Worm (Caenorhabditis elegans) whole organism, young adult: ENCODE measurements around the gene B0454.6.
A peak's percentile ranks its signal among the peaks of the same experiment; 100 is the strongest.

Experiments
- B0261.1 ChIP-seq: sonication (generic microtip); optimal IDR thresholded peaks from 2 replicates; lab custom pipeline; 2016; ENCODE audit warnings: mild to moderate bottlenecking, missing genetic modification characterization, moderate library complexity, missing compliant biosample characterization
- D2030.7 ChIP-seq: fragments of 200-800 bp; sonication (Bioruptor generic); IDR thresholded peaks from 2 replicates; pipeline ENCODE4 v1.3.6; 2022; ENCODE audit warnings: missing genetic modification reagents, missing genetic modification characterization, missing compliant biosample characterization
- F23B12.7 ChIP-seq: sonication (generic microtip); optimal IDR thresholded peaks from 2 replicates; lab custom pipeline; 2017; ENCODE audit warnings: missing genetic modification characterization, mild to moderate bottlenecking, missing compliant biosample characterization, antibody characterized with exemption, moderate library complexity; ENCODE audit not compliant: insufficient read depth
- F49E8.2 ChIP-seq: sonication (generic microtip); optimal IDR thresholded peaks from 3 replicates; lab custom pipeline; 2017; ENCODE audit warnings: missing genetic modification characterization, mild to moderate bottlenecking, missing compliant biosample characterization, antibody characterized with exemption, moderate library complexity; ENCODE audit not compliant: insufficient read depth
- F57C9.4 ChIP-seq: sonication (generic microtip); optimal IDR thresholded peaks from 2 replicates; lab custom pipeline; 2017; ENCODE audit warnings: mild to moderate bottlenecking, missing genetic modification characterization, missing compliant biosample characterization
- Y53G8AR.9 ChIP-seq: fragments of 200-800 bp; sonication (Bioruptor generic); conservative IDR thresholded peaks from 2 replicates; pipeline ENCODE4 v1.3.6; 2022; ENCODE audit warnings: missing genetic modification reagents, missing genetic modification characterization, missing compliant biosample characterization
- Y56A3A.18 ChIP-seq: fragments of 200-800 bp; sonication (Bioruptor generic); IDR thresholded peaks from 2 replicates; pipeline ENCODE4 v1.3.6; 2022; ENCODE audit warnings: missing genetic modification reagents, missing genetic modification characterization, missing compliant biosample characterization
- Y67H2A.10 ChIP-seq: fragments of 200-800 bp; sonication (Bioruptor generic); conservative IDR thresholded peaks from 2 replicates; pipeline ENCODE4 v1.3.6; 2022; ENCODE audit warnings: missing genetic modification reagents, missing genetic modification characterization, missing compliant biosample characterization
- Y79H2A.3 ChIP-seq: fragments of 200-800 bp; sonication (Bioruptor generic); conservative IDR thresholded peaks from 2 replicates; pipeline ENCODE4 v1.3.6; 2022; ENCODE audit warnings: missing genetic modification reagents, missing genetic modification characterization, missing compliant biosample characterization
- ZK185.1 ChIP-seq: sonication (generic microtip); optimal IDR thresholded peaks from 2 replicates; lab custom pipeline; 2016; ENCODE audit warnings: mild to moderate bottlenecking, missing genetic modification characterization, missing compliant biosample characterization; ENCODE audit not compliant: poor library complexity, severe bottlenecking
- akir-1 ChIP-seq: fragments of 200-800 bp; sonication (Bioruptor generic); optimal IDR thresholded peaks from 2 replicates; lab custom pipeline; 2018; ENCODE audit warnings: mild to moderate bottlenecking, missing genetic modification characterization, moderate library complexity, missing compliant biosample characterization
- aptf-2 ChIP-seq: fragments of 200-800 bp; sonication (Bioruptor generic); conservative IDR thresholded peaks from 2 replicates; pipeline ENCODE4 v1.3.6; 2022; ENCODE audit warnings: missing genetic modification reagents, missing genetic modification characterization, missing compliant biosample characterization
- attf-3 ChIP-seq: fragments of 200-800 bp; sonication (Bioruptor generic); conservative IDR thresholded peaks from 2 replicates; pipeline ENCODE4 v1.3.6; 2022; ENCODE audit warnings: missing genetic modification reagents, missing genetic modification characterization, missing compliant biosample characterization
- bed-1 ChIP-seq: fragments of 200-800 bp; sonication (Bioruptor generic); IDR thresholded peaks from 2 replicates; pipeline ENCODE4 v1.3.6; 2022; ENCODE audit warnings: missing genetic modification reagents, missing genetic modification characterization, missing compliant biosample characterization
- ccch-3 ChIP-seq: fragments of 200-800 bp; sonication (Bioruptor generic); optimal IDR thresholded peaks from 2 replicates; lab custom pipeline; 2018; ENCODE audit warnings: mild to moderate bottlenecking, missing genetic modification characterization, missing compliant biosample characterization
- cebp-2 ChIP-seq: fragments of 200-800 bp; sonication (Bioruptor generic); IDR thresholded peaks from 2 replicates; pipeline ENCODE4 v1.3.6; 2022; ENCODE audit warnings: missing genetic modification characterization, missing compliant biosample characterization
- ceh-27 ChIP-seq: fragments of 200-800 bp; sonication (Bioruptor generic); optimal IDR thresholded peaks from 2 replicates; lab custom pipeline; 2018; ENCODE audit warnings: mild to moderate bottlenecking, missing genetic modification characterization, moderate library complexity, missing compliant biosample characterization
- ceh-58 ChIP-seq: fragments of 200-800 bp; sonication (Bioruptor generic); IDR thresholded peaks from 2 replicates; pipeline ENCODE4 v1.3.6; 2022; ENCODE audit warnings: missing genetic modification characterization, missing compliant biosample characterization
- ceh-91 ChIP-seq: fragments of 200-800 bp; sonication (Bioruptor generic); IDR thresholded peaks from 2 replicates; pipeline ENCODE4 v1.3.6; 2022; ENCODE audit warnings: missing genetic modification reagents, missing genetic modification characterization, missing compliant biosample characterization
- chd-7 ChIP-seq: sonication (generic microtip); optimal IDR thresholded peaks from 2 replicates; lab custom pipeline; 2016; ENCODE audit warnings: mild to moderate bottlenecking, missing genetic modification characterization, moderate library complexity, missing compliant biosample characterization
- gei-17 ChIP-seq: fragments of 200-800 bp; sonication (Bioruptor generic); optimal IDR thresholded peaks from 2 replicates; lab custom pipeline; 2018; ENCODE audit warnings: mild to moderate bottlenecking, missing genetic modification characterization, missing compliant biosample characterization
- hlh-12 ChIP-seq: sonication (generic microtip); optimal IDR thresholded peaks from 2 replicates; lab custom pipeline; 2016; ENCODE audit warnings: missing genetic modification characterization, missing compliant biosample characterization
- hmg-20 ChIP-seq: fragments of 200-800 bp; sonication (Bioruptor generic); IDR thresholded peaks from 2 replicates; pipeline ENCODE4 v1.3.6; 2022; ENCODE audit warnings: missing genetic modification reagents, missing genetic modification characterization, missing compliant biosample characterization
- hrde-1 ChIP-seq: sonication (generic microtip); optimal IDR thresholded peaks from 2 replicates; lab custom pipeline; 2016; ENCODE audit warnings: missing genetic modification characterization, mild to moderate bottlenecking, missing compliant biosample characterization, moderate library complexity, missing genotype, missing genetic modification reagents, borderline replicate concordance
- hsf-1 ChIP-seq: fragments of 200-800 bp; sonication (Bioruptor generic); IDR thresholded peaks from 2 replicates; pipeline ENCODE4 v1.3.6; 2022; ENCODE audit warnings: missing genetic modification reagents, missing genetic modification characterization, missing compliant biosample characterization
- let-526 ChIP-seq: fragments of 200-800 bp; sonication (Bioruptor generic); IDR thresholded peaks from 2 replicates; pipeline ENCODE4 v1.3.6; 2022; ENCODE audit warnings: missing genetic modification reagents, missing genetic modification characterization, missing compliant biosample characterization
- let-607 ChIP-seq, 2 experiments: fragments of 200-800 bp in 1 of 2; sonication (Bioruptor generic) in 1 of 2; sonication (generic microtip) in 1 of 2; optimal IDR thresholded peaks; 2 replicates each; lab custom pipeline; 2016 to 2018; ENCODE audit warnings: mild to moderate bottlenecking in 2 of 2, missing compliant biosample characterization in 2 of 2, missing genetic modification characterization in 2 of 2, moderate library complexity in 2 of 2, missing genotype in 1 of 2
- madf-8 ChIP-seq: fragments of 200-800 bp; sonication (Bioruptor generic); conservative IDR thresholded peaks from 2 replicates; pipeline ENCODE4 v1.3.6; 2022; ENCODE audit warnings: missing genetic modification reagents, missing genetic modification characterization, missing compliant biosample characterization
- mel-28 ChIP-seq: sonication (generic microtip); optimal IDR thresholded peaks from 2 replicates; lab custom pipeline; 2016; ENCODE audit warnings: borderline replicate concordance, mild to moderate bottlenecking, missing genetic modification characterization, missing compliant biosample characterization
- mxl-1 ChIP-seq: sonication (generic microtip); optimal IDR thresholded peaks from 2 replicates; lab custom pipeline; 2016; ENCODE audit warnings: missing genetic modification characterization, missing compliant biosample characterization
- nhr-120 ChIP-seq: fragments of 200-800 bp; sonication (Bioruptor generic); IDR thresholded peaks from 2 replicates; pipeline ENCODE4 v1.3.6; 2022; ENCODE audit warnings: missing genetic modification characterization, missing compliant biosample characterization
- nhr-179 ChIP-seq: sonication (generic microtip); optimal IDR thresholded peaks from 2 replicates; lab custom pipeline; 2016; ENCODE audit warnings: mild to moderate bottlenecking, missing genetic modification characterization, missing compliant biosample characterization
- pbrm-1 ChIP-seq: fragments of 200-800 bp; sonication (Bioruptor generic); IDR thresholded peaks from 2 replicates; pipeline ENCODE4 v1.3.6; 2022; ENCODE audit warnings: missing genetic modification reagents, missing genetic modification characterization, missing compliant biosample characterization
- rpc-1 ChIP-seq, 2 experiments: fragments of 150-350 bp in 1 of 2; sonication (generic microtip) in 1 of 2; optimal IDR thresholded peaks; 2 replicates each; lab custom pipeline; 2014 to 2018; ENCODE audit warnings: missing biosample characterization in 1 of 2, missing genetic modification characterization in 1 of 2, missing genetic modification reagents in 1 of 2, missing genotype in 1 of 2
- sdz-38 ChIP-seq: sonication (generic microtip); optimal IDR thresholded peaks from 2 replicates; lab custom pipeline; 2016; ENCODE audit warnings: missing genotype, missing genetic modification characterization, missing compliant biosample characterization
- snpc-1.1 ChIP-seq: sonication (generic microtip); optimal IDR thresholded peaks from 2 replicates; lab custom pipeline; 2017; ENCODE audit warnings: missing genetic modification characterization, mild to moderate bottlenecking, missing compliant biosample characterization, antibody characterized with exemption, moderate library complexity, missing genotype, missing genetic modification reagents; ENCODE audit not compliant: insufficient read depth
- snpc-1.3 ChIP-seq: sonication (generic microtip); optimal IDR thresholded peaks from 2 replicates; lab custom pipeline; 2017; ENCODE audit warnings: missing genetic modification characterization, mild to moderate bottlenecking, missing compliant biosample characterization, antibody characterized with exemption, moderate library complexity, missing genotype, missing genetic modification reagents; ENCODE audit not compliant: insufficient read depth
- snpc-3.4 ChIP-seq: sonication (generic microtip); optimal IDR thresholded peaks from 2 replicates; lab custom pipeline; 2017; ENCODE audit warnings: missing genetic modification characterization, mild to moderate bottlenecking, missing compliant biosample characterization, antibody characterized with exemption, moderate library complexity, missing genotype, missing genetic modification reagents
- sptf-2 ChIP-seq: fragments of 200-800 bp; sonication (Bioruptor generic); optimal IDR thresholded peaks from 2 replicates; lab custom pipeline; 2018; ENCODE audit warnings: mild to moderate bottlenecking, missing genetic modification characterization, missing compliant biosample characterization
- tbp1 ChIP-seq: fragments of 200-800 bp; sonication (Bioruptor generic); optimal IDR thresholded peaks from 2 replicates; lab custom pipeline; 2018; ENCODE audit warnings: mild to moderate bottlenecking, missing genetic modification characterization, missing compliant biosample characterization
- tbx-9 ChIP-seq: sonication (generic microtip); optimal IDR thresholded peaks from 2 replicates; lab custom pipeline; 2016; ENCODE audit warnings: borderline replicate concordance, missing genetic modification characterization, inconsistent platforms, missing compliant biosample characterization
- tlf-1 ChIP-seq: fragments of 200-800 bp; sonication (Bioruptor generic); optimal IDR thresholded peaks from 2 replicates; lab custom pipeline; 2018; ENCODE audit warnings: mild to moderate bottlenecking, missing genetic modification characterization, missing compliant biosample characterization
- xnd-1 ChIP-seq: sonication (generic microtip); optimal IDR thresholded peaks from 2 replicates; lab custom pipeline; 2016; ENCODE audit warnings: missing genotype, missing genetic modification reagents, missing genetic modification characterization, missing compliant biosample characterization
- zfh-2 ChIP-seq: fragments of 200-800 bp; sonication (Bioruptor generic); conservative IDR thresholded peaks from 2 replicates; pipeline ENCODE4 v1.3.6; 2022; ENCODE audit warnings: missing genetic modification reagents, missing genetic modification characterization, missing compliant biosample characterization
- ztf-22 ChIP-seq: fragments of 200-800 bp; sonication (Bioruptor generic); optimal IDR thresholded peaks from 2 replicates; lab custom pipeline; 2018; ENCODE audit warnings: mild to moderate bottlenecking, missing genetic modification characterization, moderate library complexity, missing compliant biosample characterization
- ztf-28 ChIP-seq: fragments of 200-800 bp; sonication (Bioruptor generic); IDR thresholded peaks from 2 replicates; pipeline ENCODE4 v1.3.6; 2022; ENCODE audit warnings: missing genetic modification reagents, missing genetic modification characterization, missing compliant biosample characterization
- ztf-6 ChIP-seq: fragments of 200-800 bp; sonication (Bioruptor generic); IDR thresholded peaks from 2 replicates; pipeline ENCODE4 v1.3.6; 2022; ENCODE audit warnings: missing genetic modification reagents, missing genetic modification characterization, missing compliant biosample characterization

The B0454.6 gene

DNA sequence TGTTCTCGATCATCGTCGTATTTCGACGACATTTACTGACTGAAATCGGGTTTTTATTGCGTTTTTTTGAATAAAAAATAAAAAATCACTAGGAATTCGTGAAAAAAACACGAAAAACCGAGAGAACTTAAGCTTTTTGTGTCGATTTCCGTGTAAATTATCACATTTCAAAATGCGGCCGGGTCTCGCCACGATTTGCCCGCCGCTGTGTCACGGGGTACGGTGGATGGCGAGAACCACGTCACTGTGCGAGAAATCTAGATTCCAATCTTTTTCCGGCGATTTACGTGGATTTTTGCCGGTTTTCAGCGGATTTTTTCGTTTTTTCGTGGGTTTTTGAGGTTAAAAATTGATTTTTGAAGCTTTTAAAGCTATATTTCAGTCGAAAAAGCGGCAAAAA is 44.3 kb downstream of the B0454.6 start, which contains the start of gene Y25C1A.8 (continued):
- no peak for TF ChIP-seq Y67H2A.10 (GFP tag; lab: Robert Waterston, UW)
- peak; percentile 36 for TF ChIP-seq B0261.1 (tag; lab: Kevin White, UChicago)
- TF ChIP-seq madf-8 (GFP tag; lab: Robert Waterston, UW): peak; percentile 28; the same call in 1 of the 2 replicates
- TF ChIP-seq tlf-1 (GFP tag; lab: Kevin White, UChicago): no peak
- no peak for TF ChIP-seq bed-1 (GFP tag; lab: Robert Waterston, UW)
- TF ChIP-seq ccch-3 (GFP tag; lab: Kevin White, UChicago): no peak
- no peak for TF ChIP-seq hsf-1
- TF ChIP-seq attf-3 (GFP tag; lab: Robert Waterston, UW): no peak
- no peak for TF ChIP-seq ceh-27
- TF ChIP-seq ceh-91: peak; percentile 63; the same call in 1 of the 2 replicates
- peak; percentile 58 for TF ChIP-seq mel-28
- no peak for TF ChIP-seq ZK185.1
- TF ChIP-seq hmg-20 (GFP tag; lab: Robert Waterston, UW): no peak
- no peak for TF ChIP-seq hlh-12 (tag; lab: Kevin White, UChicago)
- TF ChIP-seq mxl-1 (tag; lab: Kevin White, UChicago): peak; percentile 15
- TF ChIP-seq xnd-1 (tag; lab: Kevin White, UChicago): peak; percentile 69
- peak; percentile 67 for TF ChIP-seq F57C9.4
- TF ChIP-seq let-607 (tag; optimal IDR thresholded peaks at IDR 0.05; lab: Kevin White, UChicago): peak; percentile 97 to 98
- peak; percentile 59 for TF ChIP-seq snpc-3.4 (tag; lab: Kevin White, UChicago)
- TF ChIP-seq ztf-28 (GFP tag; lab: Robert Waterston, UW): peak; percentile 56; the same call in 1 of the 2 replicates
- peak; percentile 86 for TF ChIP-seq zfh-2 (GFP tag; lab: Robert Waterston, UW)
- TF ChIP-seq sdz-38 (tag; lab: Kevin White, UChicago): no peak
- TF ChIP-seq snpc-1.1 (tag; lab: Kevin White, UChicago): no peak
- no peak for TF ChIP-seq chd-7
- TF ChIP-seq nhr-120 (GFP tag; lab: Robert Waterston, UW): no peak
- no peak for TF ChIP-seq cebp-2 (GFP tag; lab: Robert Waterston, UW)
- no peak for TF ChIP-seq let-526 (GFP tag; lab: Robert Waterston, UW)
- TF ChIP-seq aptf-2 (GFP tag; lab: Robert Waterston, UW): no peak
- TF ChIP-seq F23B12.7 (tag; lab: Kevin White, UChicago): peak; percentile 92
- TF ChIP-seq sptf-2 (GFP tag; lab: Kevin White, UChicago): no peak
- no peak for TF ChIP-seq akir-1 (GFP tag; lab: Kevin White, UChicago)
- TF ChIP-seq F49E8.2 (tag; lab: Kevin White, UChicago): peak; percentile 70
- no peak for TF ChIP-seq Y79H2A.3
- no peak; the same call in 1 of the 2 replicates for TF ChIP-seq Y56A3A.18 (GFP tag; lab: Robert Waterston, UW)
- TF ChIP-seq D2030.7 (GFP tag; lab: Robert Waterston, UW): peak; percentile 75; the same call in 1 of the 2 replicates
- TF ChIP-seq nhr-179 (tag; lab: Kevin White, UChicago): no peak
- TF ChIP-seq snpc-1.3 (tag; lab: Kevin White, UChicago): peak; percentile 51
- peak; percentile 93 for TF ChIP-seq Y53G8AR.9
- TF ChIP-seq ceh-58 (GFP tag; lab: Robert Waterston, UW): no peak
- peak; percentile 74 for TF ChIP-seq gei-17 (GFP tag; lab: Kevin White, UChicago)
- no peak for TF ChIP-seq ztf-6 (GFP tag; lab: Robert Waterston, UW)
- TF ChIP-seq tbp1 (GFP tag; lab: Kevin White, UChicago): peak; percentile 71
- TF ChIP-seq pbrm-1 (GFP tag; lab: Robert Waterston, UW): peak; percentile 96
- TF ChIP-seq ztf-22 (GFP tag; lab: Kevin White, UChicago): no peak
- TF ChIP-seq hrde-1 (tag; lab: Kevin White, UChicago): no peak
- peak; percentile 24 for TF ChIP-seq rpc-1 (optimal IDR thresholded peaks at IDR 0.05; lab: Kevin White, UChicago)
- no peak for TF ChIP-seq rpc-1 (tag; optimal IDR thresholded peaks at IDR 0.05; lab: Kevin White, UChicago)
- no peak for TF ChIP-seq tbx-9 (tag; lab: Kevin White, UChicago)
